Worm (Caenorhabditis elegans) whole organism, young adult: ENCODE data around the gene wdr-83.

Experiments
- D2030.7 ChIP-seq: fragments of 200-800 bp; sonication (Bioruptor generic); IDR thresholded peaks from 2 replicates; pipeline ENCODE4 v1.3.6; 2022; ENCODE audit warnings: missing genetic modification reagents, missing genetic modification characterization, missing compliant biosample characterization
- F10E7.11 ChIP-seq: sonication (generic microtip); optimal IDR thresholded peaks from 2 replicates; lab custom pipeline; 2017; ENCODE audit warnings: mild to moderate bottlenecking, missing genetic modification characterization, moderate library complexity, missing compliant biosample characterization
- K11D2.4 ChIP-seq: fragments of 200-800 bp; sonication (Bioruptor generic); IDR thresholded peaks from 2 replicates; pipeline ENCODE4 v1.3.6; 2022; ENCODE audit warnings: missing genetic modification reagents, missing genetic modification characterization, missing compliant biosample characterization
- K12H6.12 ChIP-seq: fragments of 200-800 bp; sonication (Bioruptor generic); optimal IDR thresholded peaks from 2 replicates; lab custom pipeline; 2018; ENCODE audit warnings: mild to moderate bottlenecking, missing genetic modification characterization, missing compliant biosample characterization
- ZK185.1 ChIP-seq: sonication (generic microtip); optimal IDR thresholded peaks from 2 replicates; lab custom pipeline; 2016; ENCODE audit warnings: mild to moderate bottlenecking, missing genetic modification characterization, missing compliant biosample characterization; ENCODE audit not compliant: poor library complexity, severe bottlenecking
- akir-1 ChIP-seq: fragments of 200-800 bp; sonication (Bioruptor generic); optimal IDR thresholded peaks from 2 replicates; lab custom pipeline; 2018; ENCODE audit warnings: mild to moderate bottlenecking, missing genetic modification characterization, moderate library complexity, missing compliant biosample characterization
- ama-1 ChIP-seq, 3 experiments: fragments of 150-350 bp in 1 of 3; sonication (generic microtip) in 2 of 3; optimal IDR thresholded peaks; 2 replicates each; lab custom pipeline; 2014 to 2018; ENCODE audit warnings: missing biosample characterization in 2 of 3, missing genetic modification characterization in 2 of 3, missing genetic modification reagents in 2 of 3
- attf-6 ChIP-seq: fragments of 200-800 bp; sonication (Bioruptor generic); IDR thresholded peaks from 2 replicates; pipeline ENCODE4 v1.3.6; 2022; ENCODE audit warnings: missing genetic modification reagents, missing genetic modification characterization, missing compliant biosample characterization
- cebp-1 ChIP-seq, 2 experiments: fragments of 200-800 bp in 1 of 2; sonication (Bioruptor generic) in 1 of 2; sonication (generic microtip) in 1 of 2; IDR thresholded peaks in 1 of 2; optimal IDR thresholded peaks in 1 of 2; 2 replicates each; pipeline versions ENCODE4 v1.3.6 to Lab custom; 2017 to 2022; ENCODE audit warnings: missing compliant biosample characterization in 2 of 2, missing genetic modification characterization in 2 of 2, mild to moderate bottlenecking in 1 of 2, missing genetic modification reagents in 1 of 2, moderate library complexity in 1 of 2
- ceh-100 ChIP-seq: fragments of 200-800 bp; sonication (Bioruptor generic); IDR thresholded peaks from 2 replicates; pipeline ENCODE4 v1.3.6; 2022; ENCODE audit warnings: missing genetic modification reagents, missing genetic modification characterization, missing compliant biosample characterization
- ceh-27 ChIP-seq: fragments of 200-800 bp; sonication (Bioruptor generic); optimal IDR thresholded peaks from 2 replicates; lab custom pipeline; 2018; ENCODE audit warnings: mild to moderate bottlenecking, missing genetic modification characterization, moderate library complexity, missing compliant biosample characterization
- ceh-58 ChIP-seq: fragments of 200-800 bp; sonication (Bioruptor generic); IDR thresholded peaks from 2 replicates; pipeline ENCODE4 v1.3.6; 2022; ENCODE audit warnings: missing genetic modification characterization, missing compliant biosample characterization
- ceh-79 ChIP-seq: sonication (generic microtip); optimal IDR thresholded peaks from 2 replicates; lab custom pipeline; 2017; ENCODE audit warnings: mild to moderate bottlenecking, missing genetic modification characterization, missing compliant biosample characterization
- dox-1 ChIP-seq: fragments of 200-800 bp; sonication (Bioruptor generic); IDR thresholded peaks from 2 replicates; pipeline ENCODE4 v1.3.6; 2022; ENCODE audit warnings: missing genetic modification reagents, missing genetic modification characterization, missing compliant biosample characterization
- dpff-1 ChIP-seq: sonication (generic microtip); optimal IDR thresholded peaks from 2 replicates; lab custom pipeline; 2017; ENCODE audit warnings: mild to moderate bottlenecking, missing genetic modification characterization, missing compliant biosample characterization
- egl-18 ChIP-seq: fragments of 200-800 bp; sonication (Bioruptor generic); IDR thresholded peaks from 2 replicates; pipeline ENCODE4 v1.3.6; 2022; ENCODE audit warnings: missing genetic modification reagents, missing genetic modification characterization, missing compliant biosample characterization
- ets-4 ChIP-seq: fragments of 200-800 bp; sonication (Bioruptor generic); optimal IDR thresholded peaks from 2 replicates; lab custom pipeline; 2018; ENCODE audit warnings: mild to moderate bottlenecking, missing genetic modification characterization, missing compliant biosample characterization
- fkh-3 ChIP-seq: sonication (generic microtip); optimal IDR thresholded peaks from 2 replicates; lab custom pipeline; 2016; ENCODE audit warnings: mild to moderate bottlenecking, missing genetic modification characterization, missing compliant biosample characterization
- hlh-12 ChIP-seq: sonication (generic microtip); optimal IDR thresholded peaks from 2 replicates; lab custom pipeline; 2016; ENCODE audit warnings: missing genetic modification characterization, missing compliant biosample characterization
- lin-26 ChIP-seq: fragments of 200-800 bp; sonication (Bioruptor generic); IDR thresholded peaks from 2 replicates; pipeline ENCODE4 v1.3.6; 2022; ENCODE audit warnings: missing genetic modification reagents, missing genetic modification characterization, missing compliant biosample characterization
- lin-35 ChIP-seq, 3 experiments: fragments of 150-350 bp in 2 of 3; sonication (generic microtip) in 1 of 3; optimal IDR thresholded peaks; 2 replicates each; lab custom pipeline; 2014 to 2018; ENCODE audit warnings: missing biosample characterization in 3 of 3, missing genetic modification characterization in 3 of 3, missing genetic modification reagents in 3 of 3
- lin-40 ChIP-seq: sonication (generic microtip); optimal IDR thresholded peaks from 2 replicates; lab custom pipeline; 2016; ENCODE audit warnings: missing genetic modification characterization, mild to moderate bottlenecking, missing compliant biosample characterization, missing genotype, missing genetic modification reagents
- lsl-1 ChIP-seq: fragments of 200-800 bp; sonication (Bioruptor generic); optimal IDR thresholded peaks from 2 replicates; lab custom pipeline; 2018; ENCODE audit warnings: mild to moderate bottlenecking, missing genetic modification characterization, moderate library complexity, missing compliant biosample characterization
- madf-10 ChIP-seq: sonication (generic microtip); optimal IDR thresholded peaks from 2 replicates; lab custom pipeline; 2016; ENCODE audit warnings: mild to moderate bottlenecking, missing genetic modification characterization, missing compliant biosample characterization
- mcd-1 ChIP-seq: fragments of 200-800 bp; sonication (Bioruptor generic); IDR thresholded peaks from 2 replicates; pipeline ENCODE4 v1.3.6; 2022; ENCODE audit warnings: missing genetic modification reagents, missing genetic modification characterization, missing compliant biosample characterization
- mel-28 ChIP-seq: sonication (generic microtip); optimal IDR thresholded peaks from 2 replicates; lab custom pipeline; 2016; ENCODE audit warnings: borderline replicate concordance, mild to moderate bottlenecking, missing genetic modification characterization, missing compliant biosample characterization
- mes-4 ChIP-seq: sonication (generic microtip); optimal IDR thresholded peaks from 2 replicates; lab custom pipeline; 2016; ENCODE audit warnings: missing genotype, missing genetic modification characterization, missing compliant biosample characterization
- mxl-1 ChIP-seq: sonication (generic microtip); optimal IDR thresholded peaks from 2 replicates; lab custom pipeline; 2016; ENCODE audit warnings: missing genetic modification characterization, missing compliant biosample characterization
- nfyb-1 ChIP-seq: fragments of 200-800 bp; sonication (Bioruptor generic); IDR thresholded peaks from 2 replicates; pipeline ENCODE4 v1.3.6; 2022; ENCODE audit warnings: missing genetic modification reagents, missing genetic modification characterization, missing compliant biosample characterization
- nhr-179 ChIP-seq: sonication (generic microtip); optimal IDR thresholded peaks from 2 replicates; lab custom pipeline; 2016; ENCODE audit warnings: mild to moderate bottlenecking, missing genetic modification characterization, missing compliant biosample characterization
- nhr-80 ChIP-seq: sonication (generic microtip); optimal IDR thresholded peaks from 2 replicates; lab custom pipeline; 2016; ENCODE audit warnings: missing genetic modification characterization, missing compliant biosample characterization
- pbrm-1 ChIP-seq: fragments of 200-800 bp; sonication (Bioruptor generic); IDR thresholded peaks from 2 replicates; pipeline ENCODE4 v1.3.6; 2022; ENCODE audit warnings: missing genetic modification reagents, missing genetic modification characterization, missing compliant biosample characterization
- rec-8 ChIP-seq, 2 experiments: sonication (generic microtip); optimal IDR thresholded peaks; 2 replicates each; lab custom pipeline; 2016; ENCODE audit warnings: mild to moderate bottlenecking in 2 of 2, missing genetic modification characterization in 2 of 2, missing genetic modification reagents in 2 of 2, missing genotype in 2 of 2, missing biosample characterization in 1 of 2, missing compliant biosample characterization in 1 of 2, moderate library complexity in 1 of 2
- snpc-1.3 ChIP-seq: sonication (generic microtip); optimal IDR thresholded peaks from 2 replicates; lab custom pipeline; 2017; ENCODE audit warnings: missing genetic modification characterization, mild to moderate bottlenecking, missing compliant biosample characterization, antibody characterized with exemption, moderate library complexity, missing genotype, missing genetic modification reagents; ENCODE audit not compliant: insufficient read depth
- snpc-4 ChIP-seq, 5 experiments: fragments of 150-350 bp in 1 of 5; sonication (generic microtip) in 4 of 5; optimal IDR thresholded peaks; 2 replicates each; lab custom pipeline; 2014 to 2018; ENCODE audit warnings: missing genetic modification characterization in 5 of 5, missing biosample characterization in 3 of 5, antibody characterized with exemption in 2 of 5, mild to moderate bottlenecking in 2 of 5, missing compliant biosample characterization in 2 of 5, missing genotype in 2 of 5, moderate library complexity in 2 of 5, missing genetic modification reagents in 1 of 5
- somi-1 ChIP-seq: fragments of 200-800 bp; sonication (Bioruptor generic); optimal IDR thresholded peaks from 2 replicates; lab custom pipeline; 2018; ENCODE audit warnings: mild to moderate bottlenecking, missing genetic modification characterization, missing compliant biosample characterization
- sptf-2 ChIP-seq: fragments of 200-800 bp; sonication (Bioruptor generic); optimal IDR thresholded peaks from 2 replicates; lab custom pipeline; 2018; ENCODE audit warnings: mild to moderate bottlenecking, missing genetic modification characterization, missing compliant biosample characterization
- tbp1 ChIP-seq: fragments of 200-800 bp; sonication (Bioruptor generic); optimal IDR thresholded peaks from 2 replicates; lab custom pipeline; 2018; ENCODE audit warnings: mild to moderate bottlenecking, missing genetic modification characterization, missing compliant biosample characterization
- zfh-2 ChIP-seq: fragments of 200-800 bp; sonication (Bioruptor generic); conservative IDR thresholded peaks from 2 replicates; pipeline ENCODE4 v1.3.6; 2022; ENCODE audit warnings: missing genetic modification reagents, missing genetic modification characterization, missing compliant biosample characterization
- ztf-18 ChIP-seq: sonication (generic microtip); optimal IDR thresholded peaks from 2 replicates; lab custom pipeline; 2016; ENCODE audit warnings: missing genotype, mild to moderate bottlenecking, missing genetic modification characterization, missing compliant biosample characterization
- ztf-22 ChIP-seq: fragments of 200-800 bp; sonication (Bioruptor generic); optimal IDR thresholded peaks from 2 replicates; lab custom pipeline; 2018; ENCODE audit warnings: mild to moderate bottlenecking, missing genetic modification characterization, moderate library complexity, missing compliant biosample characterization

The wdr-83 gene

ce11 chrII:5019389-5020108 lies 12.0 kb downstream of the wdr-83 start (continued):
- TF ChIP-seq somi-1 (GFP tag; lab: Kevin White, UChicago) (peak; percentile 10), snpc-4 (GFP tag; optimal IDR thresholded peaks at IDR 0.05; lab: Kevin White, UChicago) (no peak), snpc-4 (tag; optimal IDR thresholded peaks at IDR 0.05; lab: Kevin White, UChicago) (no peak), ets-4 (no peak), ztf-18 (tag; lab: Kevin White, UChicago) (no peak), dpff-1 (tag; lab: Kevin White, UChicago) (no peak), ceh-79 (tag; lab: Kevin White, UChicago) (no peak), ZK185.1 (peak; percentile 18), snpc-1.3 (tag; lab: Kevin White, UChicago) (no peak), mxl-1 (tag; lab: Kevin White, UChicago) (no peak), attf-6 (GFP tag; lab: Robert Waterston, UW) (no peak), lsl-1 (GFP tag; lab: Kevin White, UChicago) (no peak), lin-26 (no peak), F10E7.11 (no peak), egl-18 (GFP tag; lab: Robert Waterston, UW) (no peak), lin-40 (tag; lab: Kevin White, UChicago) (peak; percentile 44), tbp1 (peak; percentile 13), fkh-3 (no peak), ceh-100 (GFP tag; lab: Robert Waterston, UW) (no peak), ceh-58 (GFP tag; lab: Robert Waterston, UW) (no peak), sptf-2 (GFP tag; lab: Kevin White, UChicago) (no peak), madf-10 (tag; lab: Kevin White, UChicago) (peak; percentile 17), nhr-179 (no peak)

- TF ChIP-seq ztf-22 (no peak), ets-4 (no peak), rec-8 (tag; optimal IDR thresholded peaks at IDR 0.05; lab: Kevin White, UChicago) (no peak), hlh-12 (tag; lab: Kevin White, UChicago) (no peak), lin-35 (GFP tag; optimal IDR thresholded peaks at IDR 0.05; lab: Kevin White, UChicago) (no peak)
Observed at ce11 chrII:5018578-5018977, 12.9 kb downstream of the wdr-83 start.

DNA sequence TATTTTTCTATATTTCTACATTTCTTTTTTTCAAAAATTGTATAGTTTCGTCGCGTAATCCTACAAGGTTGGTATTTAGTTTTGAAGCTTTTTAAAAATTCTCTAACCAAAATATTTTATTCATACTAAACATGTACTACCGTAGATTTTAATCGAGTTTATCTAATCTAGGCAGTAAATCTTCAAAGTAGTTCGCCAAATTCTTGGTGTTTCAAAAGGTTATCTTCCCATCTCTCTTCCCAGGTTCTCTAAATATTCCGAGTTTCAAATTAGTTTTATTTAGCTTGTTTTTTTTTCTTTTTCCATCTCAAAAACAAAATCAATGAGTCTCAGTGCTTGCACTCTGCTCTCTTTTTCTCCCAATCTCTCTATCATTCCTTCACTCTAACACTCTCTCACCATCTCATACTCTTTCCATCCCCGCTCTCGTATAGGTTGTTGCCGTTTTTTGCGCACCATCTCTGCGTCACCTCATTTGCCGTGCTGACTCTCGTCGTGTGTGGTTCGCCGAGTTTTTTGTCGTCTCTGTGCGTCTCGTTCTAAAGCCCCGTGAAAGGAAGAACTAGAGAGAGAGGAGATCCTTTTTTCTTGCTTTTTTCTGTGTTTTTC lies 14.4 kb downstream of the wdr-83 start:
- TF ChIP-seq lin-26 (peak; percentile 43; the same call in 1 of the 2 replicates), mel-28 (tag; lab: Kevin White, UChicago) (no peak), akir-1 (no peak), pbrm-1 (GFP tag; lab: Robert Waterston, UW) (0 out of 2 replicates have a peak, but pooled peaks have one; percentile 36), dox-1 (GFP tag; lab: Robert Waterston, UW) (peak; percentile 60), ZK185.1 (peak; percentile 14), mcd-1 (GFP tag; lab: Robert Waterston, UW) (peak; percentile 56), K11D2.4 (peak; percentile 74; the same call in 1 of the 2 replicates), mes-4 (no peak), ama-1 (optimal IDR thresholded peaks at IDR 0.05; lab: Kevin White, UChicago) (no peak), ama-1 (GFP tag; optimal IDR thresholded peaks at IDR 0.05; lab: Kevin White, UChicago) (no peak), snpc-4 (GFP tag; optimal IDR thresholded peaks at IDR 0.05; lab: Kevin White, UChicago) (no peak), snpc-4 (tag; optimal IDR thresholded peaks at IDR 0.05; lab: Kevin White, UChicago) (peak in 2 of 4 experiments; percentile 35 to 52), ceh-27 (GFP tag; lab: Kevin White, UChicago) (peak; percentile 44), lin-40 (tag; lab: Kevin White, UChicago) (peak; percentile 80), cebp-1 (GFP tag; IDR thresholded peaks at IDR 0.05; lab: Robert Waterston, UW) (no peak), cebp-1 (tag; optimal IDR thresholded peaks at IDR 0.05; lab: Kevin White, UChicago) (peak; percentile 66), K12H6.12 (tag; lab: Kevin White, UChicago) (peak; percentile 59), nfyb-1 (GFP tag; lab: Robert Waterston, UW) (0 out of 2 replicates have a peak, but pooled peaks have one; percentile 16), zfh-2 (GFP tag; lab: Robert Waterston, UW) (peak; percentile 84), attf-6 (GFP tag; lab: Robert Waterston, UW) (no peak), nhr-80 (peak; percentile 64), D2030.7 (no peak)
